Fruit fly (Drosophila melanogaster) whole organism, embryonic: Measurements from ENCODE around the gene CG9117.

Source experiments
- Abd-B ChIP-seq: fragments of 200-800 bp; sonication (Bioruptor generic); optimal IDR thresholded peaks from 2 replicates; lab custom pipeline; 2018; ENCODE audit warnings: missing biosample characterization, mild to moderate bottlenecking, missing genetic modification characterization, moderate library complexity
- CG10147 ChIP-seq: fragments of 200-800 bp; sonication (Bioruptor generic); optimal IDR thresholded peaks from 2 replicates; lab custom pipeline; 2019; ENCODE audit warnings: missing biosample characterization, mild to moderate bottlenecking, missing genetic modification characterization, moderate library complexity
- CG10267 ChIP-seq: fragments of 200-800 bp; sonication (Bioruptor generic); optimal IDR thresholded peaks from 2 replicates; lab custom pipeline; 2018; ENCODE audit warnings: missing biosample characterization, mild to moderate bottlenecking, missing genetic modification characterization, moderate library complexity
- CG10274 ChIP-seq: fragments of 200-800 bp; sonication (Bioruptor generic); optimal IDR thresholded peaks from 3 replicates; lab custom pipeline; 2017; ENCODE audit warnings: missing biosample characterization, mild to moderate bottlenecking, missing genetic modification characterization
- CG10366 ChIP-seq: fragments of 200-800 bp; sonication (Bioruptor generic); IDR thresholded peaks from 2 replicates; pipeline ENCODE4 v1.3.6; 2022; ENCODE audit warnings: missing biosample characterization, missing genetic modification characterization
- CG11398 ChIP-seq: fragments of 200-800 bp; sonication (Bioruptor generic); optimal IDR thresholded peaks from 2 replicates; lab custom pipeline; 2016; ENCODE audit warnings: missing biosample characterization, missing genetic modification characterization
- CG11456 ChIP-seq: fragments of 200-800 bp; sonication (Bioruptor generic); IDR thresholded peaks from 3 replicates; pipeline ENCODE4 v1.3.6; 2022; ENCODE audit warnings: missing biosample characterization, missing genetic modification characterization
- CG1233 ChIP-seq: fragments of 200-800 bp; sonication (Bioruptor generic); optimal IDR thresholded peaks from 4 replicates; lab custom pipeline; 2018; ENCODE audit warnings: missing biosample characterization, mild to moderate bottlenecking, missing genetic modification characterization
- CG12391 ChIP-seq: fragments of 200-800 bp; sonication (Bioruptor generic); optimal IDR thresholded peaks from 3 replicates; lab custom pipeline; 2018; ENCODE audit warnings: missing biosample characterization, mild to moderate bottlenecking, missing genetic modification characterization, moderate library complexity
- CG12942 ChIP-seq: fragments of 200-800 bp; sonication (Bioruptor generic); optimal IDR thresholded peaks from 3 replicates; lab custom pipeline; 2016; ENCODE audit warnings: missing biosample characterization, missing genetic modification characterization
- CG13624 ChIP-seq: fragments of 200-800 bp; sonication (Bioruptor generic); optimal IDR thresholded peaks from 2 replicates; lab custom pipeline; 2016; ENCODE audit warnings: missing biosample characterization, missing genetic modification characterization
- CG16813 ChIP-seq: fragments of 200-800 bp; sonication (Bioruptor generic); IDR thresholded peaks from 3 replicates; pipeline ENCODE4 v1.3.6; 2022; ENCODE audit warnings: missing biosample characterization, missing genetic modification characterization; ENCODE audit not compliant: partially characterized antibody
- CG16815 ChIP-seq: fragments of 200-800 bp; sonication (Bioruptor generic); optimal IDR thresholded peaks from 3 replicates; lab custom pipeline; 2017; ENCODE audit warnings: missing biosample characterization, mild to moderate bottlenecking, missing genetic modification characterization
- CG1832 ChIP-seq: fragments of 200-800 bp; sonication (Bioruptor generic); optimal IDR thresholded peaks from 2 replicates; lab custom pipeline; 2017; ENCODE audit warnings: missing biosample characterization, mild to moderate bottlenecking, missing genetic modification characterization, inconsistent platforms
- CG18619 ChIP-seq: fragments of 200-800 bp; sonication (Bioruptor generic); optimal IDR thresholded peaks from 3 replicates; lab custom pipeline; 2017; ENCODE audit warnings: missing biosample characterization, mild to moderate bottlenecking, missing genetic modification characterization
- CG33557 ChIP-seq: fragments of 200-800 bp; sonication (Bioruptor generic); optimal IDR thresholded peaks from 2 replicates; lab custom pipeline; 2019; ENCODE audit warnings: missing biosample characterization, mild to moderate bottlenecking, missing genetic modification characterization, moderate library complexity
- CG42726 ChIP-seq: fragments of 200-800 bp; sonication (Bioruptor generic); IDR thresholded peaks from 2 replicates; pipeline ENCODE4 v1.3.6; 2022; ENCODE audit warnings: missing biosample characterization, missing genetic modification characterization; ENCODE audit not compliant: partially characterized antibody
- CG6654 ChIP-seq: fragments of 200-800 bp; sonication (Bioruptor generic); optimal IDR thresholded peaks from 2 replicates; lab custom pipeline; 2017; ENCODE audit warnings: missing biosample characterization, mild to moderate bottlenecking, missing genetic modification characterization
- CG7357 ChIP-seq: fragments of 200-800 bp; sonication (Bioruptor generic); IDR thresholded peaks from 3 replicates; pipeline ENCODE4 v1.3.6; 2022; ENCODE audit warnings: missing biosample characterization, missing genetic modification characterization
- CG8359 ChIP-seq: fragments of 200-800 bp; sonication (Bioruptor generic); optimal IDR thresholded peaks from 2 replicates; lab custom pipeline; 2017; ENCODE audit warnings: missing biosample characterization, mild to moderate bottlenecking, missing genetic modification characterization, borderline replicate concordance
- CG8924 ChIP-seq: fragments of 200-800 bp; optimal IDR thresholded peaks from 3 replicates; lab custom pipeline; 2019; ENCODE audit warnings: missing biosample characterization, mild to moderate bottlenecking, missing genetic modification characterization, moderate library complexity
- Camta ChIP-seq: fragments of 200-800 bp; sonication (Bioruptor generic); optimal IDR thresholded peaks from 2 replicates; lab custom pipeline; 2016; ENCODE audit warnings: missing biosample characterization, missing genetic modification characterization
- Dbx ChIP-seq: fragments of 200-800 bp; sonication (Bioruptor generic); IDR thresholded peaks from 3 replicates; pipeline ENCODE4 v1.3.6; 2022; ENCODE audit warnings: missing biosample characterization, missing genetic modification characterization
- Dref ChIP-seq: fragments of 200-800 bp; sonication (Bioruptor generic); IDR thresholded peaks from 2 replicates; pipeline ENCODE4 v1.3.6; 2022; ENCODE audit warnings: missing biosample characterization, missing genetic modification characterization
- Elba2 ChIP-seq: fragments of 200-800 bp; sonication (Bioruptor generic); optimal IDR thresholded peaks from 3 replicates; lab custom pipeline; 2016; ENCODE audit warnings: missing biosample characterization, missing genetic modification characterization
- Gug ChIP-seq: fragments of 200-800 bp; sonication (Bioruptor generic); IDR thresholded peaks from 4 replicates; pipeline ENCODE4 v1.3.6; 2022; ENCODE audit warnings: missing biosample characterization, missing genetic modification characterization
- Lim3 ChIP-seq: fragments of 200-800 bp; sonication (Bioruptor generic); IDR thresholded peaks from 2 replicates; pipeline ENCODE4 v1.3.6; 2022; ENCODE audit warnings: missing biosample characterization, missing genetic modification characterization
- Max ChIP-seq: fragments of 200-800 bp; sonication (Bioruptor generic); optimal IDR thresholded peaks from 2 replicates; lab custom pipeline; 2016; ENCODE audit warnings: missing biosample characterization, mild to moderate bottlenecking, missing genetic modification characterization
- Mrtf ChIP-seq: fragments of 200-800 bp; sonication (Bioruptor generic); IDR thresholded peaks from 3 replicates; pipeline ENCODE4 v1.3.6; 2022; ENCODE audit warnings: missing biosample characterization, missing genetic modification characterization
- Opbp ChIP-seq: fragments of 200-800 bp; sonication (Bioruptor generic); IDR thresholded peaks from 3 replicates; pipeline ENCODE4 v1.3.6; 2022; ENCODE audit warnings: missing biosample characterization, missing genetic modification characterization; ENCODE audit not compliant: partially characterized antibody
- Rfx ChIP-seq: fragments of 200-800 bp; sonication (Bioruptor generic); IDR thresholded peaks from 2 replicates; pipeline ENCODE4 v1.3.6; 2022; ENCODE audit warnings: missing biosample characterization, missing genetic modification characterization
- Sox100B ChIP-seq: fragments of 200-800 bp; sonication (Bioruptor generic); optimal IDR thresholded peaks from 3 replicates; lab custom pipeline; 2018; ENCODE audit warnings: missing biosample characterization, mild to moderate bottlenecking, missing genetic modification characterization
- az2 ChIP-seq: fragments of 200-800 bp; sonication (Bioruptor generic); optimal IDR thresholded peaks from 3 replicates; lab custom pipeline; 2016; ENCODE audit warnings: missing biosample characterization, missing genetic modification characterization
- cato ChIP-seq: fragments of 200-800 bp; sonication (Bioruptor generic); optimal IDR thresholded peaks from 2 replicates; lab custom pipeline; 2016; ENCODE audit warnings: missing biosample characterization, missing genetic modification characterization, borderline replicate concordance
- cg ChIP-seq: fragments of 200-800 bp; sonication (Bioruptor generic); optimal IDR thresholded peaks from 3 replicates; lab custom pipeline; 2019; ENCODE audit warnings: missing biosample characterization, mild to moderate bottlenecking, missing genetic modification characterization, moderate library complexity
- crp ChIP-seq, 2 experiments: fragments of 200-800 bp; sonication (Bioruptor generic); optimal IDR thresholded peaks; 2 replicates in 1 of 2; 3 replicates in 1 of 2; lab custom pipeline; 2017; ENCODE audit warnings: missing biosample characterization in 2 of 2, missing genetic modification characterization in 2 of 2, mild to moderate bottlenecking in 1 of 2, moderate library complexity in 1 of 2
- ems ChIP-seq: fragments of 200-800 bp; sonication (Bioruptor generic); optimal IDR thresholded peaks from 3 replicates; lab custom pipeline; 2016; ENCODE audit warnings: missing biosample characterization, missing genetic modification characterization
- fd3F ChIP-seq: fragments of 200-800 bp; sonication (Bioruptor generic); optimal IDR thresholded peaks from 2 replicates; lab custom pipeline; 2018; ENCODE audit warnings: missing biosample characterization, mild to moderate bottlenecking, missing genetic modification characterization, moderate library complexity
- hkb ChIP-seq, 2 experiments: fragments of 200-800 bp in 1 of 2; fragments of >200 bp in 1 of 2; sonication (Bioruptor generic) in 1 of 2; IDR thresholded peaks in 1 of 2; optimal IDR thresholded peaks in 1 of 2; 2 replicates each; pipeline versions ENCODE4 v1.3.6 to Lab custom; 2017 to 2022; ENCODE audit warnings: missing biosample characterization in 1 of 2, missing genetic modification characterization in 1 of 2
- lmd ChIP-seq: fragments of 200-800 bp; sonication (Bioruptor generic); IDR thresholded peaks from 2 replicates; pipeline ENCODE4 v1.3.6; 2022; ENCODE audit warnings: missing biosample characterization, missing genetic modification characterization
- pan ChIP-seq, 4 experiments: fragments of >200 bp in 3 of 4; fragments of 200-800 bp in 1 of 4; sonication (Bioruptor generic) in 1 of 4; optimal IDR thresholded peaks in 3 of 4; IDR thresholded peaks in 1 of 4; 2 replicates each; pipeline versions ENCODE4 v1.3.6 to Lab custom; 2017 to 2022; ENCODE audit warnings: missing biosample characterization in 2 of 4, missing genetic modification characterization in 2 of 4, mixed read lengths in 1 of 4
- peb ChIP-seq: fragments of 200-800 bp; sonication (Bioruptor generic); IDR thresholded peaks from 2 replicates; pipeline ENCODE4 v1.3.6; 2022; ENCODE audit warnings: missing biosample characterization, missing genetic modification characterization
- pzg ChIP-seq: fragments of 200-800 bp; sonication (Bioruptor generic); optimal IDR thresholded peaks from 3 replicates; lab custom pipeline; 2018; ENCODE audit warnings: missing biosample characterization, mild to moderate bottlenecking, missing genetic modification characterization, moderate library complexity
- repo ChIP-seq: fragments of 200-800 bp; sonication (Bioruptor generic); optimal IDR thresholded peaks from 2 replicates; lab custom pipeline; 2016; ENCODE audit warnings: missing biosample characterization, missing genetic modification characterization
- shn ChIP-seq: fragments of 200-800 bp; sonication (Bioruptor generic); optimal IDR thresholded peaks from 3 replicates; lab custom pipeline; 2016; ENCODE audit warnings: missing biosample characterization, missing genetic modification characterization
- ssp ChIP-seq: fragments of 200-800 bp; sonication (Bioruptor generic); IDR thresholded peaks from 2 replicates; pipeline ENCODE4 v1.3.6; 2022; ENCODE audit warnings: missing biosample characterization, missing genetic modification characterization
- tio ChIP-seq: fragments of 200-800 bp; sonication (Bioruptor generic); optimal IDR thresholded peaks from 2 replicates; lab custom pipeline; 2017; ENCODE audit warnings: missing biosample characterization, missing genetic modification characterization, inconsistent platforms
- tna ChIP-seq: fragments of 200-800 bp; sonication (Bioruptor generic); IDR thresholded peaks from 2 replicates; pipeline ENCODE4 v1.3.6; 2022; ENCODE audit warnings: missing biosample characterization, missing genetic modification characterization; ENCODE audit not compliant: partially characterized antibody
- trh ChIP-seq: fragments of 200-800 bp; sonication (Bioruptor generic); optimal IDR thresholded peaks from 2 replicates; lab custom pipeline; 2016; ENCODE audit warnings: missing biosample characterization, missing genetic modification characterization

Gene CG9117

dm6 chr2L:6070656-6071231 lies 33.0 kb upstream of the CG9117 start, which contains the start of the genes CG9154 and Kr-h2 (continued):
- TF ChIP-seq repo (GFP tag; lab: Kevin White, UChicago) (no peak), CG6654 (GFP tag; lab: Kevin White, UChicago) (no peak), cg (GFP tag; lab: Kevin White, UChicago) (no peak), pzg (GFP tag; lab: Kevin White, UChicago) (peak; percentile 87), shn (GFP tag; lab: Kevin White, UChicago) (peak; percentile 25), hkb (optimal IDR thresholded peaks at IDR 0.05; lab: Kevin White, UChicago) (no peak), hkb (GFP tag; IDR thresholded peaks at IDR 0.05; lab: Robert Waterston, UW) (no peak), tna (GFP tag; lab: Robert Waterston, UW) (peak; percentile 44; the same call in 1 of the 2 replicates), Gug (GFP tag; lab: Robert Waterston, UW) (no peak), CG18619 (GFP tag; lab: Kevin White, UChicago) (no peak), CG10366 (no peak), CG12391 (tag; lab: Kevin White, UChicago) (peak; percentile 62), trh (GFP tag; lab: Kevin White, UChicago) (no peak), Sox100B (GFP tag; lab: Kevin White, UChicago) (peak; percentile 1), CG10147 (GFP tag; lab: Kevin White, UChicago) (no peak), CG1233 (GFP tag; lab: Kevin White, UChicago) (no peak), CG12942 (no peak), Camta (GFP tag; lab: Kevin White, UChicago) (no peak), Abd-B (GFP tag; lab: Kevin White, UChicago) (peak; percentile 37), tio (GFP tag; lab: Kevin White, UChicago) (no peak), Dref (peak; percentile 96), CG16813 (peak; percentile 73), CG10274 (GFP tag; lab: Kevin White, UChicago) (no peak), Elba2 (GFP tag; lab: Kevin White, UChicago) (no peak), CG16815 (GFP tag; lab: Kevin White, UChicago) (no peak), Dbx (GFP tag; lab: Robert Waterston, UW) (no peak), cato (GFP tag; lab: Kevin White, UChicago) (no peak), ssp (GFP tag; lab: Robert Waterston, UW) (0 out of 2 replicates have a peak, but pooled peaks have one; percentile 18), CG33557 (no peak), CG1832 (no peak), lmd (no peak), peb (GFP tag; lab: Robert Waterston, UW) (no peak), CG10267 (peak; percentile 57), CG8924 (tag; lab: Kevin White, UChicago) (peak; percentile 47), CG8359 (GFP tag; lab: Kevin White, UChicago) (no peak), fd3F (no peak), Rfx (GFP tag; lab: Robert Waterston, UW) (no peak; the same call in 1 of the 2 replicates), Mrtf (GFP tag; lab: Robert Waterston, UW) (no peak), pan (optimal IDR thresholded peaks at IDR 0.05; lab: Kevin White, UChicago) (no peak), pan (GFP tag; optimal IDR thresholded peaks at IDR 0.05 in 1 of 2, IDR thresholded peaks at IDR 0.05 in 1 of 2) (peak in 1 of 2 experiments; percentile 41), CG11398 (GFP tag; lab: Kevin White, UChicago) (no peak), CG42726 (GFP tag; lab: Robert Waterston, UW) (peak; percentile 69), Opbp (peak; percentile 77), Lim3 (GFP tag; lab: Robert Waterston, UW) (no peak), CG13624 (peak; percentile 19), CG11456 (no peak), az2 (GFP tag; lab: Kevin White, UChicago) (no peak), CG7357 (GFP tag; lab: Robert Waterston, UW) (no peak), Max (peak; percentile 14), ems (GFP tag; lab: Kevin White, UChicago) (peak; percentile 1), crp (GFP tag; optimal IDR thresholded peaks at IDR 0.05; lab: Kevin White, UChicago) (peak in 1 of 2 experiments; percentile 12)
